Fruit fly (Drosophila melanogaster) Kc167 (cell line): ENCODE data around the gene S-Lap4.

Experiments used
- Myc ChIP-seq: fragments of >200 bp; optimal IDR thresholded peaks from 2 replicates; lab custom pipeline; 2017; ENCODE audit warnings: missing external identifiers
- Sin3A ChIP-seq: fragments of >200 bp; optimal IDR thresholded peaks from 2 replicates; lab custom pipeline; 2018; ENCODE audit warnings: missing external identifiers
- h ChIP-seq: fragments of >200 bp; optimal IDR thresholded peaks from 3 replicates; lab custom pipeline; 2018; ENCODE audit warnings: missing external identifiers
- insv ChIP-seq: fragments of >200 bp; optimal IDR thresholded peaks from 3 replicates; lab custom pipeline; 2018; ENCODE audit warnings: missing external identifiers
- psq ChIP-seq: fragments of >200 bp; optimal IDR thresholded peaks from 2 replicates; lab custom pipeline; 2017; ENCODE audit warnings: missing external identifiers
- ttk ChIP-seq: sonication (Bioruptor generic); optimal IDR thresholded peaks from 2 replicates; lab custom pipeline; 2017; ENCODE audit warnings: missing external identifiers

The S-Lap4 gene

dm6 chr3L:10490561-10490960 is at the start of gene S-Lap4:
Gene S-Lap4 (plus strand): TSS chr3L:10490861.
- no peak for TF ChIP-seq psq (lab: Kevin White, UChicago)
- TF ChIP-seq Sin3A (lab: Kevin White, UChicago) = no peak
- TF ChIP-seq h (lab: Kevin White, UChicago) = no peak
- no peak for TF ChIP-seq insv (lab: Kevin White, UChicago)
- no peak for TF ChIP-seq ttk (lab: Kevin White, UChicago)
- no peak for TF ChIP-seq Myc (lab: Kevin White, UChicago)

- no peak for TF ChIP-seq insv (lab: Kevin White, UChicago)
- TF ChIP-seq Sin3A (lab: Kevin White, UChicago) = no peak
- no peak for TF ChIP-seq Myc (lab: Kevin White, UChicago)
- no peak for TF ChIP-seq h (lab: Kevin White, UChicago)
- TF ChIP-seq psq (lab: Kevin White, UChicago) = no peak
- no peak for TF ChIP-seq ttk (lab: Kevin White, UChicago)
Measured at dm6 chr3L:10442486-10442885, 48.2 kb upstream of the S-Lap4 start.

dm6 chr3L:10443958-10444357 is 46.7 kb upstream of the S-Lap4 start:
- TF ChIP-seq psq (lab: Kevin White, UChicago) = no peak
- TF ChIP-seq h (lab: Kevin White, UChicago) = no peak
- TF ChIP-seq Myc (lab: Kevin White, UChicago) = no peak
- TF ChIP-seq insv (lab: Kevin White, UChicago) = no peak
- no peak for TF ChIP-seq ttk (lab: Kevin White, UChicago)
- TF ChIP-seq Sin3A (lab: Kevin White, UChicago) = no peak

- no peak for TF ChIP-seq insv (lab: Kevin White, UChicago)
- no peak for TF ChIP-seq ttk (lab: Kevin White, UChicago)
- no peak for TF ChIP-seq Myc (lab: Kevin White, UChicago)
- TF ChIP-seq psq (lab: Kevin White, UChicago) = no peak
- TF ChIP-seq h (lab: Kevin White, UChicago) = no peak
- TF ChIP-seq Sin3A (lab: Kevin White, UChicago) = no peak
Measured at dm6 chr3L:10446998-10447397, 43.7 kb upstream of the S-Lap4 start.

- TF ChIP-seq h (lab: Kevin White, UChicago) = no peak
- TF ChIP-seq ttk (lab: Kevin White, UChicago) = no peak
- no peak for TF ChIP-seq Myc (lab: Kevin White, UChicago)
- TF ChIP-seq psq (lab: Kevin White, UChicago) = no peak
- no peak for TF ChIP-seq Sin3A (lab: Kevin White, UChicago)
Measured at dm6 chr3L:10449725-10450124, 40.9 kb upstream of the S-Lap4 start.

- TF ChIP-seq Myc (lab: Kevin White, UChicago) (no peak), insv (lab: Kevin White, UChicago) (no peak), h (lab: Kevin White, UChicago) (no peak), Sin3A (lab: Kevin White, UChicago) (no peak), psq (lab: Kevin White, UChicago) (no peak), ttk (lab: Kevin White, UChicago) (no peak)
Measured at dm6 chr3L:10459076-10459475, 31.6 kb upstream of the S-Lap4 start.

dm6 chr3L:10463051-10463866 is 27.4 kb upstream of the S-Lap4 start, which contains the start of the genes Gem3 and CG32061:
Gene Gem3 (minus strand): TSS chr3L:10463101.
Gene CG32061 (plus strand): TSS chr3L:10463816.
- TF ChIP-seq Sin3A (lab: Kevin White, UChicago) (no peak), h (lab: Kevin White, UChicago) (no peak), psq (lab: Kevin White, UChicago) (no peak), ttk (lab: Kevin White, UChicago) (no peak), Myc (lab: Kevin White, UChicago) (no peak)

dm6 chr3L:10464887-10465286 is 25.8 kb upstream of the S-Lap4 start, which contains the start of gene S-Lap3:
Gene S-Lap3 (plus strand): TSS chr3L:10465187.
- TF ChIP-seq ttk (lab: Kevin White, UChicago) (no peak), insv (lab: Kevin White, UChicago) (no peak), psq (lab: Kevin White, UChicago) (no peak), h (lab: Kevin White, UChicago) (no peak), Sin3A (lab: Kevin White, UChicago) (no peak), Myc (lab: Kevin White, UChicago) (no peak)

dm6 chr3L:10478214-10478613 is 12.4 kb upstream of the S-Lap4 start, which contains the start of gene CG46430:
Gene CG46430 (plus strand): TSS chr3L:10478514.
- TF ChIP-seq Myc (lab: Kevin White, UChicago) (no peak), Sin3A (lab: Kevin White, UChicago) (no peak), psq (lab: Kevin White, UChicago) (no peak), ttk (lab: Kevin White, UChicago) (no peak), insv (lab: Kevin White, UChicago) (no peak), h (lab: Kevin White, UChicago) (no peak)

dm6 chr3L:10481112-10481511 is 9.5 kb upstream of the S-Lap4 start, which contains the start of gene Rbfox1:
Gene Rbfox1 (plus strand): TSS chr3L:10481412.
- TF ChIP-seq h (lab: Kevin White, UChicago) (no peak), psq (lab: Kevin White, UChicago) (no peak), ttk (lab: Kevin White, UChicago) (no peak), Myc (lab: Kevin White, UChicago) (no peak), insv (lab: Kevin White, UChicago) (no peak), Sin3A (lab: Kevin White, UChicago) (no peak)

dm6 chr3L:10482477-10482876 is 8.2 kb upstream of the S-Lap4 start:
- TF ChIP-seq Sin3A (lab: Kevin White, UChicago) = no peak
- no peak for TF ChIP-seq ttk (lab: Kevin White, UChicago)
- TF ChIP-seq h (lab: Kevin White, UChicago) = no peak
- TF ChIP-seq psq (lab: Kevin White, UChicago) = no peak
- no peak for TF ChIP-seq insv (lab: Kevin White, UChicago)
- TF ChIP-seq Myc (lab: Kevin White, UChicago) = no peak
